Worm (Caenorhabditis elegans) whole organism, L1 larva: ENCODE measurements around the gene nhr-133.

Experiments
- C04F5.9 ChIP-seq: sonication (generic microtip); optimal IDR thresholded peaks from 2 replicates; lab custom pipeline; 2016; ENCODE audit warnings: missing genetic modification characterization, missing compliant biosample characterization
- C16A3.4 ChIP-seq: fragments of 150-350 bp; optimal IDR thresholded peaks from 2 replicates; lab custom pipeline; 2014; ENCODE audit warnings: missing biosample characterization, missing genetic modification characterization
- aly-2 ChIP-seq: fragments of 150-350 bp; optimal IDR thresholded peaks from 2 replicates; lab custom pipeline; 2014; ENCODE audit warnings: missing biosample characterization, missing genetic modification characterization
- blmp-1 ChIP-seq: fragments of 150-350 bp; optimal IDR thresholded peaks from 2 replicates; lab custom pipeline; 2014; ENCODE audit warnings: missing biosample characterization, missing genetic modification characterization
- ceh-63 ChIP-seq: fragments of 200-800 bp; sonication (Bioruptor generic); optimal IDR thresholded peaks from 2 replicates; lab custom pipeline; 2018; ENCODE audit warnings: mild to moderate bottlenecking, missing genetic modification characterization, missing compliant biosample characterization
- ceh-8 ChIP-seq: fragments of 200-800 bp; sonication (Bioruptor generic); optimal IDR thresholded peaks from 2 replicates; lab custom pipeline; 2018; ENCODE audit warnings: mild to moderate bottlenecking, missing genetic modification characterization, moderate library complexity, missing compliant biosample characterization
- ceh-82 ChIP-seq, 3 experiments: fragments of 150-350 bp in 1 of 3; sonication (generic microtip) in 2 of 3; optimal IDR thresholded peaks; 2 replicates each; lab custom pipeline; 2014 to 2017; ENCODE audit warnings: missing biosample characterization in 3 of 3, missing genetic modification characterization in 3 of 3
- ceh-88 ChIP-seq: fragments of 200-800 bp; sonication (Bioruptor generic); IDR thresholded peaks from 2 replicates; pipeline ENCODE4 v1.3.6; 2022; ENCODE audit warnings: missing genetic modification characterization, missing compliant biosample characterization
- dpl-1 ChIP-seq, 3 experiments: fragments of 150-350 bp in 2 of 3; sonication (generic microtip) in 1 of 3; optimal IDR thresholded peaks; 2 replicates each; lab custom pipeline; 2014 to 2017; ENCODE audit warnings: missing biosample characterization in 3 of 3, missing genetic modification characterization in 3 of 3, missing genetic modification reagents in 3 of 3
- efl-1 ChIP-seq, 4 experiments: fragments of 150-350 bp; optimal IDR thresholded peaks in 3 of 4; peaks in 1 of 4; 1 replicate in 1 of 4; 2 replicates in 3 of 4; lab custom pipeline; 2014; ENCODE audit warnings: missing biosample characterization in 2 of 4, missing genetic modification characterization in 2 of 4, missing genetic modification reagents in 2 of 4
- elt-2 ChIP-seq: sonication (generic microtip); optimal IDR thresholded peaks from 2 replicates; lab custom pipeline; 2016; ENCODE audit warnings: missing genetic modification characterization, mild to moderate bottlenecking, inconsistent platforms, missing compliant biosample characterization, missing genetic modification reagents
- elt-3 ChIP-seq, 6 experiments: fragments of 150-350 bp in 1 of 6; sonication (generic microtip); optimal IDR thresholded peaks; 2 replicates each; lab custom pipeline; 2017 to 2018; ENCODE audit warnings: missing biosample characterization in 6 of 6, missing genetic modification characterization in 6 of 6, inconsistent platforms in 1 of 6
- ets-5 ChIP-seq: fragments of 200-800 bp; sonication (Bioruptor generic); IDR thresholded peaks from 2 replicates; pipeline ENCODE4 v1.3.6; 2022; ENCODE audit warnings: missing genetic modification characterization, missing compliant biosample characterization
- fkh-10 ChIP-seq: sonication (generic microtip); optimal IDR thresholded peaks from 2 replicates; lab custom pipeline; 2017; ENCODE audit warnings: missing biosample characterization, missing genetic modification reagents, missing genetic modification characterization
- fkh-8 ChIP-seq: sonication (generic microtip); optimal IDR thresholded peaks from 2 replicates; lab custom pipeline; 2016; ENCODE audit warnings: mild to moderate bottlenecking, missing genetic modification characterization, missing compliant biosample characterization
- grh-1 ChIP-seq: fragments of 200-800 bp; sonication (Bioruptor generic); IDR thresholded peaks from 2 replicates; pipeline ENCODE4 v1.3.6; 2022; ENCODE audit warnings: missing genetic modification reagents, missing genetic modification characterization, missing compliant biosample characterization
- hlh-17 ChIP-seq: fragments of 200-800 bp; sonication (Bioruptor generic); optimal IDR thresholded peaks from 2 replicates; lab custom pipeline; 2018; ENCODE audit warnings: missing genetic modification characterization, mild to moderate bottlenecking, missing compliant biosample characterization, moderate library complexity, borderline replicate concordance
- hlh-4 ChIP-seq: sonication (generic microtip); optimal IDR thresholded peaks from 2 replicates; lab custom pipeline; 2016; ENCODE audit warnings: mild to moderate bottlenecking, missing genetic modification characterization, missing compliant biosample characterization
- irx-1 ChIP-seq: sonication (generic microtip); optimal IDR thresholded peaks from 2 replicates; lab custom pipeline; 2016; ENCODE audit warnings: missing genetic modification characterization, missing compliant biosample characterization
- lin-14 ChIP-seq: fragments of 200-800 bp; sonication (Bioruptor generic); optimal IDR thresholded peaks from 2 replicates; lab custom pipeline; 2018; ENCODE audit warnings: mild to moderate bottlenecking, missing genetic modification characterization, moderate library complexity, missing compliant biosample characterization
- lin-15B ChIP-seq: fragments of 150-350 bp; sonication (generic microtip); optimal IDR thresholded peaks from 3 replicates; lab custom pipeline; 2014; ENCODE audit warnings: missing biosample characterization, missing genetic modification characterization
- lin-35 ChIP-seq, 2 experiments: fragments of 150-350 bp; optimal IDR thresholded peaks; 2 replicates each; lab custom pipeline; 2014; ENCODE audit warnings: missing biosample characterization in 2 of 2, missing genetic modification characterization in 2 of 2, missing genetic modification reagents in 2 of 2
- lsy-2 ChIP-seq, 2 experiments: fragments of 150-350 bp; optimal IDR thresholded peaks; 2 replicates each; lab custom pipeline; 2014; ENCODE audit warnings: missing biosample characterization in 2 of 2, missing genetic modification characterization in 2 of 2
- mep-1 ChIP-seq: fragments of 150-350 bp; optimal IDR thresholded peaks from 2 replicates; lab custom pipeline; 2014; ENCODE audit warnings: missing biosample characterization, missing genetic modification characterization
- nhr-11 ChIP-seq: fragments of 150-350 bp; optimal IDR thresholded peaks from 2 replicates; lab custom pipeline; 2014; ENCODE audit warnings: missing biosample characterization, missing genetic modification characterization
- nhr-20 ChIP-seq: sonication (generic microtip); optimal IDR thresholded peaks from 2 replicates; lab custom pipeline; 2016; ENCODE audit warnings: mild to moderate bottlenecking, missing genetic modification characterization, missing compliant biosample characterization
- nhr-28 ChIP-seq: fragments of 150-350 bp; optimal IDR thresholded peaks from 2 replicates; lab custom pipeline; 2014; ENCODE audit warnings: missing biosample characterization, missing genetic modification characterization
- nhr-47 ChIP-seq: sonication (generic microtip); optimal IDR thresholded peaks from 2 replicates; lab custom pipeline; 2016; ENCODE audit warnings: mild to moderate bottlenecking, missing genetic modification characterization, moderate library complexity, missing compliant biosample characterization
- nhr-71 ChIP-seq: sonication (generic microtip); optimal IDR thresholded peaks from 2 replicates; lab custom pipeline; 2016; ENCODE audit warnings: mild to moderate bottlenecking, missing genetic modification characterization, moderate library complexity, missing compliant biosample characterization
- nhr-77 ChIP-seq: fragments of 150-350 bp; optimal IDR thresholded peaks from 2 replicates; lab custom pipeline; 2014; ENCODE audit warnings: missing biosample characterization, missing genetic modification characterization
- nhr-84 ChIP-seq: sonication (generic microtip); optimal IDR thresholded peaks from 2 replicates; lab custom pipeline; 2017; ENCODE audit warnings: missing biosample characterization, missing genetic modification characterization
- nhr-85 ChIP-seq: sonication (generic microtip); peaks from one replicate; lab custom pipeline; 2016; ENCODE audit warnings: missing genetic modification characterization, inconsistent platforms, missing compliant biosample characterization
- rnt-1 ChIP-seq: sonication (generic microtip); optimal IDR thresholded peaks from 2 replicates; lab custom pipeline; 2016; ENCODE audit warnings: mild to moderate bottlenecking, missing genetic modification characterization, moderate library complexity, missing compliant biosample characterization
- snu-23 ChIP-seq: sonication (generic microtip); optimal IDR thresholded peaks from 2 replicates; lab custom pipeline; 2016; ENCODE audit warnings: missing genetic modification characterization, missing compliant biosample characterization
- sox-4 ChIP-seq: sonication (generic microtip); optimal IDR thresholded peaks from 2 replicates; lab custom pipeline; 2016; ENCODE audit warnings: missing genetic modification characterization, missing compliant biosample characterization
- sptf-1 ChIP-seq: fragments of 150-350 bp; optimal IDR thresholded peaks from 2 replicates; lab custom pipeline; 2014; ENCODE audit warnings: missing biosample characterization, missing genetic modification characterization
- swsn-7 ChIP-seq: sonication (generic microtip); optimal IDR thresholded peaks from 2 replicates; lab custom pipeline; 2016; ENCODE audit warnings: missing genetic modification characterization, missing compliant biosample characterization
- unc-130 ChIP-seq: fragments of 150-350 bp; optimal IDR thresholded peaks from 2 replicates; lab custom pipeline; 2017; ENCODE audit warnings: missing biosample characterization, missing genetic modification characterization, inconsistent platforms
- unc-30 ChIP-seq: sonication (generic microtip); optimal IDR thresholded peaks from 2 replicates; lab custom pipeline; 2017; ENCODE audit warnings: missing biosample characterization, missing genetic modification characterization
- unc-86 ChIP-seq: sonication (generic microtip); optimal IDR thresholded peaks from 2 replicates; lab custom pipeline; 2016; ENCODE audit warnings: missing genetic modification characterization, missing compliant biosample characterization
- unc-98 ChIP-seq: fragments of 200-800 bp; sonication (Bioruptor generic); IDR thresholded peaks from 2 replicates; pipeline ENCODE4 v1.3.6; 2022; ENCODE audit warnings: missing genetic modification characterization, missing compliant biosample characterization
- xbp-1 ChIP-seq: sonication (generic microtip); optimal IDR thresholded peaks from 2 replicates; lab custom pipeline; 2016; ENCODE audit warnings: missing genetic modification characterization, missing compliant biosample characterization

The nhr-133 gene

DNA sequence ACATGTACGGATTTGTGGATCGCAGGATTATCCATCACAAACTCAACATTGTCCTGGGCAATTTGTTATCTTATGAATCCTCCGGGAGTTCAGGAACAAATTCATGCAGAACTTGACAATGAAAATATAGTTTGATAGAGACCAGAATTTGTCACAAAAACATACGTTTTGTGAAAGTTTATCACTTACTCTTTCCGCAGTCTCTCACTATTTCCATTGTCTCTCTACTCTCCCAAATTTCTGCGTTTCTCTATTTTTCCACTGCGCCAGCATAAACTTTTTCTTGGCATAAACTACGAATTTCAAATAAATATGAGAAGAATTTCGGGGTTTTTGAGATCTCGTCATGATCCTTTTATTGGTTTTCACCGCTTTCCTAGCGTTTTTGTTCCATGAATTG lies 30.7 kb upstream of the nhr-133 start, which contains the start of gene cyp-33C3:
cyp-33C3 (plus strand) TSS at position 149 of the 400 bp plus-strand sequence.
- TF ChIP-seq unc-86 (tag; lab: Kevin White, UChicago) (no peak), blmp-1 (tag; lab: Kevin White, UChicago) (peak; percentile 48), lin-15B (tag; lab: Kevin White, UChicago) (no peak), C04F5.9 (no peak), nhr-85 (no peak), sptf-1 (tag; lab: Kevin White, UChicago) (no peak), sox-4 (tag; lab: Kevin White, UChicago) (no peak), ceh-88 (GFP tag; lab: Robert Waterston, UW) (no peak), dpl-1 (GFP tag; optimal IDR thresholded peaks at IDR 0.05; lab: Kevin White, UChicago) (no peak), ets-5 (GFP tag; lab: Robert Waterston, UW) (no peak), aly-2 (tag; lab: Kevin White, UChicago) (no peak), lin-14 (GFP tag; lab: Kevin White, UChicago) (peak; percentile 56), elt-3 (tag; optimal IDR thresholded peaks at IDR 0.05; lab: Kevin White, UChicago) (peak in 1 of 6 experiments; percentile 21), nhr-77 (tag; lab: Kevin White, UChicago) (no peak), unc-98 (no peak), nhr-84 (no peak), nhr-20 (tag; lab: Kevin White, UChicago) (peak; percentile 17), C16A3.4 (tag; lab: Kevin White, UChicago) (no peak)

ce11 chrV:2238012-2238411 lies 26.1 kb upstream of the nhr-133 start:
- TF ChIP-seq fkh-10 (GFP tag; lab: Kevin White, UChicago): no peak
- TF ChIP-seq lin-35 (GFP tag; optimal IDR thresholded peaks at IDR 0.05; lab: Kevin White, UChicago): peak in 1 of 2 experiments; percentile 23
- TF ChIP-seq nhr-77 (tag; lab: Kevin White, UChicago): no peak
- peak in 2 of 6 experiments; percentile 5 to 74 for TF ChIP-seq elt-3 (tag; optimal IDR thresholded peaks at IDR 0.05; lab: Kevin White, UChicago)
- peak; percentile 71 for TF ChIP-seq nhr-20 (tag; lab: Kevin White, UChicago)
- TF ChIP-seq aly-2 (tag; lab: Kevin White, UChicago): no peak
- TF ChIP-seq snu-23 (GFP tag; lab: Kevin White, UChicago): no peak
- no peak for TF ChIP-seq ceh-8
- TF ChIP-seq elt-2 (tag; lab: Kevin White, UChicago): no peak
- no peak for TF ChIP-seq hlh-4

DNA sequence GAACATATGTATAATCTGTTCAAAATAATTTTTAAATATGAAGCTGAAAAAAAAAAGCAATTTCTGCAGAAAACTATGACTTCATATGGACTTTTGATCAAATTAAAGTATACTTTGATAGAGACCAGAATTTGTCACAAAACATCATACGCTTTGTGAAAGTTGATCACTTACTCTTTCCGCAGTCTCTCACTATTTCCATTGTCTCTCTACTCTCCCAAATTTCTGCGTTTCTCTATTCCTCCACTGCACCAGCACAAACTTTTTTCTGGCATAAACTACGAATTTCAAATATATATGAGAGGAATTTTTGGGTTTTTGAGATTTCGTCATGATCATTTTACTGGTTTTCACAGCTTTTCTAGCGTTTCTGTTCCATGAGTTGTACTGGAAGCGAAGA lies 23.9 kb upstream of the nhr-133 start, which contains the start of gene cyp-33C4:
cyp-33C4 (plus strand) TSS at position 293 of the 400 bp plus-strand sequence.
- TF ChIP-seq unc-30 (tag; lab: Kevin White, UChicago): no peak
- TF ChIP-seq swsn-7: peak; percentile 34
- TF ChIP-seq nhr-28 (tag; lab: Kevin White, UChicago): no peak
- TF ChIP-seq nhr-20 (tag; lab: Kevin White, UChicago): peak; percentile 86
- peak in 1 of 3 experiments; percentile 20 for TF ChIP-seq ceh-82 (tag; optimal IDR thresholded peaks at IDR 0.05; lab: Kevin White, UChicago)
- no peak for TF ChIP-seq unc-130 (tag; lab: Kevin White, UChicago)
- peak; percentile 80 for TF ChIP-seq blmp-1 (tag; lab: Kevin White, UChicago)
- TF ChIP-seq irx-1 (tag; lab: Kevin White, UChicago): no peak
- TF ChIP-seq xbp-1 (tag; lab: Kevin White, UChicago): no peak
- peak in 1 of 3 experiments; percentile 26 for TF ChIP-seq dpl-1 (GFP tag; optimal IDR thresholded peaks at IDR 0.05; lab: Kevin White, UChicago)
- TF ChIP-seq lin-35 (GFP tag; optimal IDR thresholded peaks at IDR 0.05; lab: Kevin White, UChicago): peak in 1 of 2 experiments; percentile 35
- peak; percentile 33 for TF ChIP-seq nhr-47 (tag; lab: Kevin White, UChicago)
- no peak for TF ChIP-seq grh-1 (GFP tag; lab: Robert Waterston, UW)
- TF ChIP-seq rnt-1: no peak
- TF ChIP-seq nhr-85: no peak
- TF ChIP-seq lsy-2 (tag; optimal IDR thresholded peaks at IDR 0.05; lab: Kevin White, UChicago): peak in 1 of 2 experiments; percentile 42
- no peak for TF ChIP-seq nhr-77 (tag; lab: Kevin White, UChicago)
- TF ChIP-seq mep-1: peak; percentile 13
- TF ChIP-seq elt-2 (tag; lab: Kevin White, UChicago): peak; percentile 18
- TF ChIP-seq snu-23 (GFP tag; lab: Kevin White, UChicago): peak; percentile 60
- TF ChIP-seq ceh-63 (GFP tag; lab: Kevin White, UChicago): no peak
- peak; percentile 26 to 48 for TF ChIP-seq efl-1 (optimal IDR thresholded peaks at IDR 0.05; lab: Kevin White, UChicago)
- TF ChIP-seq efl-1 (GFP tag; optimal IDR thresholded peaks at IDR 0.05 in 1 of 2; lab: Kevin White, UChicago): peak; percentile 13 to 82
- TF ChIP-seq fkh-8 (tag; lab: Kevin White, UChicago): peak; percentile 55
- no peak for TF ChIP-seq hlh-4
- TF ChIP-seq nhr-71 (tag; lab: Kevin White, UChicago): peak; percentile 58
- no peak for TF ChIP-seq hlh-17 (GFP tag; lab: Kevin White, UChicago)
- no peak for TF ChIP-seq nhr-11
- TF ChIP-seq, all 84 proteins: peak for 14
